Worm (Caenorhabditis elegans) whole organism, late embryonic: ENCODE data around the gene F43E2.11.

ENCODE experiments used
- K02D7.2 ChIP-seq: sonication (generic microtip); optimal IDR thresholded peaks from 2 replicates; lab custom pipeline; 2017; ENCODE audit warnings: mild to moderate bottlenecking, missing genetic modification characterization, missing compliant biosample characterization
- T23F11.4 ChIP-seq: fragments of 200-800 bp; sonication (Bioruptor generic); optimal IDR thresholded peaks from 2 replicates; lab custom pipeline; 2018; ENCODE audit warnings: mild to moderate bottlenecking, missing genetic modification characterization, missing compliant biosample characterization
- Y22D7AL.16 ChIP-seq: sonication (generic microtip); optimal IDR thresholded peaks from 2 replicates; lab custom pipeline; 2016; ENCODE audit warnings: missing genetic modification characterization, missing compliant biosample characterization
- ahr-1 ChIP-seq: sonication (generic microtip); optimal IDR thresholded peaks from 2 replicates; lab custom pipeline; 2016; ENCODE audit warnings: missing genetic modification characterization, missing compliant biosample characterization
- ama-1 ChIP-seq: fragments of 150-350 bp; optimal IDR thresholded peaks from 2 replicates; lab custom pipeline; 2014
- ceh-18 ChIP-seq: sonication (generic microtip); optimal IDR thresholded peaks from 2 replicates; lab custom pipeline; 2016; ENCODE audit warnings: missing genetic modification characterization, missing compliant biosample characterization
- ceh-19 ChIP-seq: fragments of 200-800 bp; sonication (Bioruptor generic); optimal IDR thresholded peaks from 2 replicates; lab custom pipeline; 2018; ENCODE audit warnings: mild to moderate bottlenecking, missing genetic modification characterization, missing compliant biosample characterization
- ceh-2 ChIP-seq: sonication (generic microtip); optimal IDR thresholded peaks from 2 replicates; lab custom pipeline; 2016; ENCODE audit warnings: missing genotype, missing genetic modification characterization, missing compliant biosample characterization
- ceh-31 ChIP-seq: sonication (generic microtip); optimal IDR thresholded peaks from 2 replicates; lab custom pipeline; 2016; ENCODE audit warnings: missing genetic modification characterization, missing compliant biosample characterization
- ceh-34 ChIP-seq: sonication (generic microtip); optimal IDR thresholded peaks from 2 replicates; lab custom pipeline; 2016; ENCODE audit warnings: mild to moderate bottlenecking, missing genetic modification characterization, missing compliant biosample characterization
- ceh-48 ChIP-seq: sonication (generic microtip); optimal IDR thresholded peaks from 2 replicates; lab custom pipeline; 2016; ENCODE audit warnings: missing genetic modification characterization, inconsistent platforms, missing compliant biosample characterization
- ceh-6 ChIP-seq: fragments of 200-800 bp; sonication (Bioruptor generic); optimal IDR thresholded peaks from 2 replicates; lab custom pipeline; 2018; ENCODE audit warnings: mild to moderate bottlenecking, missing genetic modification characterization, missing compliant biosample characterization
- ceh-9 ChIP-seq: sonication (generic microtip); optimal IDR thresholded peaks from 2 replicates; lab custom pipeline; 2016; ENCODE audit warnings: mild to moderate bottlenecking, missing genetic modification characterization, inconsistent platforms, missing compliant biosample characterization
- dmd-4 ChIP-seq: sonication (generic microtip); optimal IDR thresholded peaks from 2 replicates; lab custom pipeline; 2016; ENCODE audit warnings: borderline replicate concordance, missing genetic modification characterization, missing compliant biosample characterization
- dve-1 ChIP-seq: sonication (generic microtip); optimal IDR thresholded peaks from 2 replicates; lab custom pipeline; 2017; ENCODE audit warnings: antibody characterized with exemption, mild to moderate bottlenecking, missing genetic modification characterization, missing compliant biosample characterization
- elt-2 ChIP-seq: sonication (generic microtip); optimal IDR thresholded peaks from 2 replicates; lab custom pipeline; 2016; ENCODE audit warnings: missing genetic modification reagents, missing genetic modification characterization, missing compliant biosample characterization
- ets-4 ChIP-seq: sonication (generic microtip); optimal IDR thresholded peaks from 2 replicates; lab custom pipeline; 2016; ENCODE audit warnings: missing genetic modification characterization, missing compliant biosample characterization
- eyg-1 ChIP-seq: sonication (generic microtip); optimal IDR thresholded peaks from 2 replicates; lab custom pipeline; 2016; ENCODE audit warnings: missing genotype, missing genetic modification characterization, missing compliant biosample characterization
- fax-1 ChIP-seq: sonication (generic microtip); optimal IDR thresholded peaks from 2 replicates; lab custom pipeline; 2016; ENCODE audit warnings: missing genotype, missing genetic modification characterization, missing compliant biosample characterization
- fkh-6 ChIP-seq: sonication (generic microtip); optimal IDR thresholded peaks from 2 replicates; lab custom pipeline; 2016; ENCODE audit warnings: missing genetic modification characterization, missing compliant biosample characterization
- hlh-13 ChIP-seq: fragments of 200-800 bp; sonication (Bioruptor generic); optimal IDR thresholded peaks from 2 replicates; lab custom pipeline; 2018; ENCODE audit warnings: mild to moderate bottlenecking, missing genetic modification characterization, missing compliant biosample characterization
- hlh-15 ChIP-seq: sonication (generic microtip); optimal IDR thresholded peaks from 2 replicates; lab custom pipeline; 2016; ENCODE audit warnings: missing genetic modification characterization, missing compliant biosample characterization
- hlh-8 ChIP-seq: sonication (generic microtip); optimal IDR thresholded peaks from 2 replicates; lab custom pipeline; 2016; ENCODE audit warnings: missing genotype, missing genetic modification characterization, missing compliant biosample characterization
- lim-6 ChIP-seq: sonication (generic microtip); optimal IDR thresholded peaks from 2 replicates; lab custom pipeline; 2016; ENCODE audit warnings: missing genetic modification characterization, missing compliant biosample characterization
- madf-2 ChIP-seq: sonication (generic microtip); optimal IDR thresholded peaks from 2 replicates; lab custom pipeline; 2017; ENCODE audit warnings: missing genetic modification characterization, missing compliant biosample characterization
- mec-3 ChIP-seq: sonication (generic microtip); optimal IDR thresholded peaks from 2 replicates; lab custom pipeline; 2016; ENCODE audit warnings: borderline replicate concordance, missing genetic modification characterization, missing compliant biosample characterization
- nfya-1 ChIP-seq: sonication (generic microtip); optimal IDR thresholded peaks from 2 replicates; lab custom pipeline; 2017; ENCODE audit warnings: missing genetic modification characterization, mild to moderate bottlenecking, missing compliant biosample characterization, antibody characterized with exemption, moderate library complexity
- nhr-232 ChIP-seq: sonication (generic microtip); optimal IDR thresholded peaks from 2 replicates; lab custom pipeline; 2016; ENCODE audit warnings: missing genetic modification characterization, missing compliant biosample characterization
- npax-4 ChIP-seq: sonication (generic microtip); optimal IDR thresholded peaks from 2 replicates; lab custom pipeline; 2016; ENCODE audit warnings: missing genetic modification characterization, missing compliant biosample characterization
- odd-2 ChIP-seq: sonication (generic microtip); optimal IDR thresholded peaks from 2 replicates; lab custom pipeline; 2017; ENCODE audit warnings: antibody characterized with exemption, mild to moderate bottlenecking, missing genetic modification characterization, missing compliant biosample characterization
- pag-3 ChIP-seq: sonication (generic microtip); optimal IDR thresholded peaks from 2 replicates; lab custom pipeline; 2016; ENCODE audit warnings: missing compliant biosample characterization, missing genetic modification characterization, borderline replicate concordance
- pat-9 ChIP-seq: fragments of 200-800 bp; sonication (Bioruptor generic); optimal IDR thresholded peaks from 2 replicates; lab custom pipeline; 2018; ENCODE audit warnings: mild to moderate bottlenecking, missing genetic modification characterization, moderate library complexity, missing compliant biosample characterization
- pha-4 ChIP-seq: fragments of 150-350 bp; optimal IDR thresholded peaks from 2 replicates; lab custom pipeline; 2018; ENCODE audit warnings: missing biosample characterization, missing genetic modification reagents, missing genetic modification characterization
- sdc-2 ChIP-seq: sonication (generic microtip); optimal IDR thresholded peaks from 2 replicates; lab custom pipeline; 2016; ENCODE audit warnings: missing genotype, missing genetic modification characterization, missing compliant biosample characterization
- tbx-2 ChIP-seq: sonication (generic microtip); optimal IDR thresholded peaks from 2 replicates; lab custom pipeline; 2016; ENCODE audit warnings: missing genetic modification characterization, missing compliant biosample characterization
- ttx-3 ChIP-seq: sonication (generic microtip); optimal IDR thresholded peaks from 2 replicates; lab custom pipeline; 2016; ENCODE audit warnings: missing genetic modification reagents, missing genetic modification characterization, missing compliant biosample characterization
- unc-55 ChIP-seq: sonication (generic microtip); optimal IDR thresholded peaks from 2 replicates; lab custom pipeline; 2017; ENCODE audit warnings: missing biosample characterization, missing genetic modification reagents, missing genetic modification characterization
- unc-86 ChIP-seq: sonication (generic microtip); optimal IDR thresholded peaks from 2 replicates; lab custom pipeline; 2016; ENCODE audit warnings: missing genetic modification characterization, missing compliant biosample characterization
- ztf-16 ChIP-seq: sonication (generic microtip); optimal IDR thresholded peaks from 2 replicates; lab custom pipeline; 2017; ENCODE audit warnings: missing genetic modification characterization, missing compliant biosample characterization

The F43E2.11 gene

ce11 chrII:7393393-7393792 lies 23.3 kb upstream of the F43E2.11 start:
- TF ChIP-seq fkh-6: no peak
- no peak for TF ChIP-seq lim-6 (tag; lab: Kevin White, UChicago)
- no peak for TF ChIP-seq elt-2
- TF ChIP-seq ceh-6 (GFP tag; lab: Kevin White, UChicago): no peak
- TF ChIP-seq mec-3 (tag; lab: Kevin White, UChicago): no peak
- TF ChIP-seq hlh-13 (GFP tag; lab: Kevin White, UChicago): no peak
- no peak for TF ChIP-seq pat-9 (tag; lab: Kevin White, UChicago)
- TF ChIP-seq pha-4 (tag; lab: Kevin White, UChicago): no peak
- no peak for TF ChIP-seq hlh-8
- TF ChIP-seq ttx-3 (tag; lab: Kevin White, UChicago): no peak
- no peak for TF ChIP-seq K02D7.2 (tag; lab: Kevin White, UChicago)

ce11 chrII:7392052-7392694 lies 22.1 kb upstream of the F43E2.11 start:
- TF ChIP-seq ceh-31 (tag; lab: Kevin White, UChicago) (peak; percentile 31), ceh-6 (GFP tag; lab: Kevin White, UChicago) (no peak), tbx-2 (tag; lab: Kevin White, UChicago) (peak; percentile 18), ahr-1 (tag; lab: Kevin White, UChicago) (no peak), hlh-8 (no peak), npax-4 (tag; lab: Kevin White, UChicago) (no peak), unc-55 (GFP tag; lab: Kevin White, UChicago) (peak; percentile 32), T23F11.4 (GFP tag; lab: Kevin White, UChicago) (no peak), nfya-1 (tag; lab: Kevin White, UChicago) (peak; percentile 4), mec-3 (tag; lab: Kevin White, UChicago) (no peak), ceh-2 (tag; lab: Kevin White, UChicago) (no peak), ets-4 (tag; lab: Kevin White, UChicago) (no peak), fkh-6 (no peak), ama-1 (lab: Kevin White, UChicago) (no peak), hlh-15 (tag; lab: Kevin White, UChicago) (no peak), nhr-232 (no peak), fax-1 (tag; lab: Kevin White, UChicago) (no peak), sdc-2 (no peak), ztf-16 (tag; lab: Kevin White, UChicago) (no peak), unc-86 (tag; lab: Kevin White, UChicago) (no peak), dve-1 (tag; lab: Kevin White, UChicago) (peak; percentile 31), pat-9 (tag; lab: Kevin White, UChicago) (no peak), ceh-18 (peak; percentile 3), ceh-34 (peak; percentile 20), ceh-19 (GFP tag; lab: Kevin White, UChicago) (no peak), madf-2 (tag; lab: Kevin White, UChicago) (no peak), Y22D7AL.16 (tag; lab: Kevin White, UChicago) (no peak), dmd-4 (tag; lab: Kevin White, UChicago) (no peak), pag-3 (tag; lab: Kevin White, UChicago) (no peak)

- TF ChIP-seq odd-2 (no peak), hlh-13 (GFP tag; lab: Kevin White, UChicago) (no peak), ceh-48 (no peak), ttx-3 (tag; lab: Kevin White, UChicago) (no peak), ceh-9 (tag; lab: Kevin White, UChicago) (no peak), pha-4 (tag; lab: Kevin White, UChicago) (no peak), eyg-1 (no peak)
- TF ChIP-seq, all 69 proteins: peak for 0
These were observed 20.2 kb upstream of the F43E2.11 start for ce11 chrII:7390335-7390734.
